Worm (Caenorhabditis elegans) whole organism, L4 larva: ENCODE data around the gene F33C8.4.

Experiments
- aly-2 ChIP-seq: sonication (generic microtip); optimal IDR thresholded peaks from 2 replicates; lab custom pipeline; 2018; ENCODE audit warnings: missing biosample characterization, missing genetic modification characterization
- ama-1 ChIP-seq: fragments of 150-350 bp; optimal IDR thresholded peaks from 2 replicates; lab custom pipeline; 2014; ENCODE audit warnings: inconsistent platforms, mixed read lengths
- egl-27 ChIP-seq: sonication (generic microtip); optimal IDR thresholded peaks from 3 replicates; lab custom pipeline; 2017; ENCODE audit warnings: missing biosample characterization, missing genetic modification reagents, missing genetic modification characterization
- hlh-30 ChIP-seq: sonication (generic microtip); optimal IDR thresholded peaks from 2 replicates; lab custom pipeline; 2017; ENCODE audit warnings: antibody characterized with exemption, mild to moderate bottlenecking, missing genetic modification characterization, missing compliant biosample characterization; ENCODE audit not compliant: insufficient read depth
- jun-1 ChIP-seq: fragments of 150-350 bp; optimal IDR thresholded peaks from 2 replicates; lab custom pipeline; 2014; ENCODE audit warnings: missing biosample characterization, missing genetic modification reagents, missing genetic modification characterization
- lin-13 ChIP-seq: fragments of 150-350 bp; optimal IDR thresholded peaks from 2 replicates; lab custom pipeline; 2014; ENCODE audit warnings: missing biosample characterization, missing genetic modification reagents, missing genetic modification characterization
- nhr-111 ChIP-seq: fragments of 200-800 bp; sonication (Bioruptor generic); optimal IDR thresholded peaks from 2 replicates; lab custom pipeline; 2018; ENCODE audit warnings: mild to moderate bottlenecking, missing genetic modification characterization, missing compliant biosample characterization
- nhr-77 ChIP-seq: fragments of 150-350 bp; optimal IDR thresholded peaks from 2 replicates; lab custom pipeline; 2014; ENCODE audit warnings: missing biosample characterization, missing genetic modification characterization
- snpc-4 ChIP-seq: fragments of 150-350 bp; optimal IDR thresholded peaks from 2 replicates; lab custom pipeline; 2014; ENCODE audit warnings: missing biosample characterization, missing genetic modification characterization
- unc-39 ChIP-seq: sonication (generic microtip); optimal IDR thresholded peaks from 2 replicates; lab custom pipeline; 2017; ENCODE audit warnings: missing biosample characterization, missing genetic modification characterization

ce11 chrX:14704933-14705332 is 27.1 kb upstream of the F33C8.4 start:
- no peak for TF ChIP-seq ama-1 (lab: Kevin White, UChicago)
- no peak for TF ChIP-seq snpc-4 (tag; lab: Kevin White, UChicago)
- no peak for TF ChIP-seq hlh-30
- TF ChIP-seq nhr-111: no peak
- no peak for TF ChIP-seq nhr-77
- no peak for TF ChIP-seq unc-39 (tag; lab: Kevin White, UChicago)
- no peak for TF ChIP-seq aly-2 (tag; lab: Kevin White, UChicago)
- TF ChIP-seq egl-27 (tag; lab: Kevin White, UChicago): no peak
- TF ChIP-seq jun-1: no peak
- TF ChIP-seq lin-13: no peak
